Fruit fly (Drosophila melanogaster) whole organism, embryonic: Measurements from ENCODE around the gene TfIIFbeta.

Source experiments
- Atf6 ChIP-seq: fragments of 200-800 bp; sonication (Bioruptor generic); IDR thresholded peaks from 2 replicates; pipeline ENCODE4 v1.3.6; 2022; ENCODE audit warnings: missing biosample characterization, missing genetic modification characterization
- Awh ChIP-seq: fragments of 200-800 bp; sonication (Bioruptor generic); IDR thresholded peaks from 2 replicates; pipeline ENCODE4, ENCODE4 v1.3.6; 2022; ENCODE audit warnings: missing biosample characterization, missing genetic modification characterization
- BEAF-32 ChIP-seq: fragments of 200-800 bp; sonication (Bioruptor generic); optimal IDR thresholded peaks from 3 replicates; lab custom pipeline; 2017; ENCODE audit warnings: missing biosample characterization, missing genetic modification characterization, mild to moderate bottlenecking, moderate library complexity, missing genetic modification reagents
- CG10979 ChIP-seq: fragments of 200-800 bp; sonication (Bioruptor generic); optimal IDR thresholded peaks from 2 replicates; lab custom pipeline; 2018; ENCODE audit warnings: missing biosample characterization, mild to moderate bottlenecking, missing genetic modification characterization, moderate library complexity
- CG11247 ChIP-seq: fragments of 200-800 bp; sonication (Bioruptor generic); IDR thresholded peaks from 2 replicates; pipeline ENCODE4 v1.3.6; 2022; ENCODE audit warnings: missing biosample characterization, missing genetic modification characterization
- CG14710 ChIP-seq: fragments of 200-800 bp; sonication (Bioruptor generic); optimal IDR thresholded peaks from 3 replicates; lab custom pipeline; 2019; ENCODE audit warnings: missing biosample characterization, mild to moderate bottlenecking, missing genetic modification characterization, moderate library complexity
- CG15696 ChIP-seq: fragments of 200-800 bp; sonication (Bioruptor generic); optimal IDR thresholded peaks from 2 replicates; lab custom pipeline; 2019; ENCODE audit warnings: missing biosample characterization, mild to moderate bottlenecking, missing genetic modification characterization, moderate library complexity
- CG1792 ChIP-seq: fragments of 200-800 bp; sonication (Bioruptor generic); optimal IDR thresholded peaks from 2 replicates; lab custom pipeline; 2016; ENCODE audit warnings: missing biosample characterization, missing genetic modification characterization
- CG18764 ChIP-seq: fragments of 200-800 bp; sonication (Bioruptor generic); optimal IDR thresholded peaks from 3 replicates; lab custom pipeline; 2016; ENCODE audit warnings: missing biosample characterization, missing genetic modification characterization
- CG2116 ChIP-seq: fragments of 200-800 bp; sonication (Bioruptor generic); optimal IDR thresholded peaks from 3 replicates; lab custom pipeline; 2018; ENCODE audit warnings: missing biosample characterization, mild to moderate bottlenecking, missing genetic modification characterization
- CG30403 ChIP-seq: fragments of 200-800 bp; sonication (Bioruptor generic); optimal IDR thresholded peaks from 3 replicates; lab custom pipeline; 2016; ENCODE audit warnings: missing biosample characterization, missing genetic modification characterization
- CG30431 ChIP-seq: fragments of 200-800 bp; sonication (Bioruptor generic); optimal IDR thresholded peaks from 2 replicates; lab custom pipeline; 2017; ENCODE audit warnings: missing biosample characterization, missing genetic modification characterization
- CG3163 ChIP-seq: fragments of 200-800 bp; sonication (Bioruptor generic); optimal IDR thresholded peaks from 3 replicates; lab custom pipeline; 2016; ENCODE audit warnings: missing biosample characterization, missing genetic modification characterization
- CG34422 ChIP-seq: fragments of 200-800 bp; sonication (Bioruptor generic); IDR thresholded peaks from 3 replicates; pipeline ENCODE4 v1.3.6; 2022; ENCODE audit warnings: missing biosample characterization, missing genetic modification characterization
- CG3847 ChIP-seq: fragments of 200-800 bp; sonication (Bioruptor generic); IDR thresholded peaks from 2 replicates; pipeline ENCODE4 v1.3.6; 2022; ENCODE audit warnings: missing biosample characterization, missing genetic modification characterization
- CG42726 ChIP-seq: fragments of 200-800 bp; sonication (Bioruptor generic); IDR thresholded peaks from 2 replicates; pipeline ENCODE4 v1.3.6; 2022; ENCODE audit warnings: missing biosample characterization, missing genetic modification characterization; ENCODE audit not compliant: partially characterized antibody
- CG9215 ChIP-seq: fragments of 200-800 bp; sonication (Bioruptor generic); IDR thresholded peaks from 2 replicates; pipeline ENCODE4 v1.3.6; 2022; ENCODE audit warnings: missing biosample characterization, missing genetic modification characterization
- Chrac-16 ChIP-seq: fragments of 200-800 bp; sonication (Bioruptor generic); optimal IDR thresholded peaks from 3 replicates; lab custom pipeline; 2016; ENCODE audit warnings: missing biosample characterization, missing genetic modification characterization
- Dbx ChIP-seq: fragments of 200-800 bp; sonication (Bioruptor generic); IDR thresholded peaks from 3 replicates; pipeline ENCODE4 v1.3.6; 2022; ENCODE audit warnings: missing biosample characterization, missing genetic modification characterization
- HLH4C ChIP-seq: fragments of 200-800 bp; sonication (Bioruptor generic); IDR thresholded peaks from 3 replicates; pipeline ENCODE4 v1.3.6; 2022; ENCODE audit warnings: missing biosample characterization, missing genetic modification characterization; ENCODE audit not compliant: partially characterized antibody
- HLH54F ChIP-seq: fragments of 200-800 bp; sonication (Bioruptor generic); optimal IDR thresholded peaks from 3 replicates; lab custom pipeline; 2016; ENCODE audit warnings: missing biosample characterization, missing genetic modification characterization
- MESR4 ChIP-seq: fragments of 200-800 bp; sonication (Bioruptor generic); optimal IDR thresholded peaks from 2 replicates; lab custom pipeline; 2018; ENCODE audit warnings: missing biosample characterization, mild to moderate bottlenecking, missing genetic modification characterization, moderate library complexity
- Meics ChIP-seq: fragments of 200-800 bp; sonication (Bioruptor generic); optimal IDR thresholded peaks from 2 replicates; lab custom pipeline; 2017; ENCODE audit warnings: missing biosample characterization, mild to moderate bottlenecking, missing genetic modification characterization
- NC2β ChIP-seq: fragments of 200-800 bp; sonication (Bioruptor generic); optimal IDR thresholded peaks from 2 replicates; lab custom pipeline; 2016; ENCODE audit warnings: missing biosample characterization, missing genetic modification characterization
- NK7.1 ChIP-seq: fragments of 200-800 bp; sonication (Bioruptor generic); optimal IDR thresholded peaks from 3 replicates; lab custom pipeline; 2016; ENCODE audit warnings: missing biosample characterization, missing genetic modification characterization
- Pdp1 ChIP-seq, 2 experiments: fragments of 200-800 bp; sonication (Bioruptor generic); optimal IDR thresholded peaks; 3 replicates each; lab custom pipeline; 2016; ENCODE audit warnings: missing biosample characterization in 2 of 2, missing genetic modification characterization in 2 of 2, mild to moderate bottlenecking in 1 of 2, moderate library complexity in 1 of 2
- Ravus ChIP-seq: fragments of 200-800 bp; sonication (Bioruptor generic); IDR thresholded peaks from 2 replicates; pipeline ENCODE4 v1.3.6; 2022; ENCODE audit warnings: missing biosample characterization, missing genetic modification characterization
- Side ChIP-seq: fragments of 200-800 bp; sonication (Bioruptor generic); optimal IDR thresholded peaks from 2 replicates; lab custom pipeline; 2016; ENCODE audit warnings: missing biosample characterization, missing genetic modification characterization
- bab2 ChIP-seq: fragments of 200-800 bp; sonication (Bioruptor generic); optimal IDR thresholded peaks from 2 replicates; lab custom pipeline; 2016; ENCODE audit warnings: missing biosample characterization, missing genetic modification characterization
- bcd ChIP-seq: fragments of 200-800 bp; sonication (Bioruptor generic); optimal IDR thresholded peaks from 2 replicates; lab custom pipeline; 2017; ENCODE audit warnings: missing biosample characterization, mild to moderate bottlenecking, missing genetic modification characterization
- chn ChIP-seq: fragments of 200-800 bp; sonication (Bioruptor generic); optimal IDR thresholded peaks from 2 replicates; lab custom pipeline; 2016; ENCODE audit warnings: missing biosample characterization, missing genetic modification characterization
- ci ChIP-seq: fragments of 200-800 bp; sonication (Bioruptor generic); IDR thresholded peaks from 3 replicates; pipeline ENCODE4 v1.3.6; 2022; ENCODE audit warnings: missing biosample characterization, missing genetic modification characterization
- da ChIP-seq: fragments of 200-800 bp; sonication (Bioruptor generic); optimal IDR thresholded peaks from 2 replicates; lab custom pipeline; 2016; ENCODE audit warnings: missing biosample characterization, missing genetic modification characterization
- fd102C ChIP-seq: fragments of 200-800 bp; sonication (Bioruptor generic); optimal IDR thresholded peaks from 2 replicates; lab custom pipeline; 2018; ENCODE audit warnings: missing biosample characterization, mild to moderate bottlenecking, missing genetic modification characterization, moderate library complexity
- gcm ChIP-seq: fragments of 200-800 bp; sonication (Bioruptor generic); optimal IDR thresholded peaks from 2 replicates; lab custom pipeline; 2019; ENCODE audit warnings: missing biosample characterization, mild to moderate bottlenecking, missing genetic modification characterization, moderate library complexity
- grau ChIP-seq: fragments of 200-800 bp; optimal IDR thresholded peaks from 3 replicates; lab custom pipeline; 2019; ENCODE audit warnings: missing biosample characterization, mild to moderate bottlenecking, missing genetic modification characterization, moderate library complexity
- insv ChIP-seq, 2 experiments: fragments of 200-800 bp; sonication (Bioruptor generic); optimal IDR thresholded peaks; 3 replicates each; lab custom pipeline; 2016 to 2018; ENCODE audit warnings: missing biosample characterization in 2 of 2, missing genetic modification characterization in 2 of 2
- kah ChIP-seq: fragments of 200-800 bp; sonication (Bioruptor generic); optimal IDR thresholded peaks from 2 replicates; lab custom pipeline; 2018; ENCODE audit warnings: missing biosample characterization, mild to moderate bottlenecking, missing genetic modification characterization
- kay ChIP-seq: fragments of 200-800 bp; sonication (Bioruptor generic); optimal IDR thresholded peaks from 2 replicates; lab custom pipeline; 2016; ENCODE audit warnings: missing biosample characterization, missing genetic modification characterization
- ken ChIP-seq: fragments of 200-800 bp; sonication (Bioruptor generic); IDR thresholded peaks from 3 replicates; pipeline ENCODE4 v1.3.6; 2022; ENCODE audit warnings: missing biosample characterization, missing genetic modification characterization
- knrl ChIP-seq: fragments of 200-800 bp; sonication (Bioruptor generic); IDR thresholded peaks from 3 replicates; pipeline ENCODE4 v1.3.6; 2022; ENCODE audit warnings: missing biosample characterization, missing genetic modification characterization; ENCODE audit not compliant: partially characterized antibody
- mirr ChIP-seq: fragments of 200-800 bp; sonication (Bioruptor generic); optimal IDR thresholded peaks from 3 replicates; lab custom pipeline; 2018; ENCODE audit warnings: missing biosample characterization, mild to moderate bottlenecking, missing genetic modification characterization
- prd ChIP-seq, 3 experiments: fragments of >200 bp in 2 of 3; fragments of 200-800 bp in 1 of 3; sonication (Bioruptor generic) in 1 of 3; optimal IDR thresholded peaks in 2 of 3; IDR thresholded peaks in 1 of 3; 2 replicates in 2 of 3; 3 replicates in 1 of 3; pipeline versions ENCODE4 v1.3.6 to Lab custom; 2017 to 2022; ENCODE audit warnings: missing biosample characterization in 1 of 3, missing genetic modification characterization in 1 of 3
- row ChIP-seq: fragments of 200-800 bp; sonication (Bioruptor generic); IDR thresholded peaks from 3 replicates; pipeline ENCODE4 v1.3.6; 2022; ENCODE audit warnings: missing biosample characterization, missing genetic modification characterization
- schlank ChIP-seq: fragments of 200-800 bp; sonication (Bioruptor generic); optimal IDR thresholded peaks from 2 replicates; lab custom pipeline; 2018; ENCODE audit warnings: missing biosample characterization, mild to moderate bottlenecking, missing genetic modification characterization
- sisA ChIP-seq: fragments of 200-800 bp; sonication (Bioruptor generic); IDR thresholded peaks from 2 replicates; pipeline ENCODE4 v1.3.6; 2022; ENCODE audit warnings: missing biosample characterization, missing genetic modification characterization
- sqz ChIP-seq: fragments of 200-800 bp; sonication (Bioruptor generic); optimal IDR thresholded peaks from 3 replicates; lab custom pipeline; 2018; ENCODE audit warnings: missing biosample characterization, mild to moderate bottlenecking, missing genetic modification characterization
- tup ChIP-seq: fragments of 200-800 bp; sonication (Bioruptor generic); optimal IDR thresholded peaks from 2 replicates; lab custom pipeline; 2016; ENCODE audit warnings: missing biosample characterization, mild to moderate bottlenecking, missing genetic modification characterization, moderate library complexity
- usp ChIP-seq: fragments of >200 bp; optimal IDR thresholded peaks from 2 replicates; lab custom pipeline; 2017; ENCODE audit warnings: missing biosample characterization, missing genetic modification characterization
- vnd ChIP-seq: fragments of 200-800 bp; sonication (Bioruptor generic); IDR thresholded peaks from 3 replicates; pipeline ENCODE4 v1.3.6; 2022; ENCODE audit warnings: missing biosample characterization, missing genetic modification characterization; ENCODE audit not compliant: partially characterized antibody

TfIIFbeta gene

DNA sequence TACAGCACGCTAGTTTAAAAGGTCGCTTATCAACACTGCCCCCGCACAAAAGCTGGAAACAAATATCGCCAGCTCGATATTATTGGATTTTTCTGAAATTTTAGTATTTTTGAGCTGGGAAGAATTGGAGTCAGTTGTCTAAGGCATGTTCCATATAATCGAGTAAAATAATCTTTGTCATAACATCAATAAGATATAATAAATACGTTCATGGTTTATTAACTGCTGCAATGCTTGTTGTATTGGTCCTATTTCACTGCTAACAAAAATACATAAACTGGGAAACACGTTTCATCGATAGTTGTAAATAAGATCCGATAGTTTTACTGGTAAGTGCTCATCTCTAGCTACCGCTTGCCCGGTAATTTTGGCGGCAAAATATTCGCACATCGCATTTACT is 20.6 kb upstream of the TfIIFbeta start, which contains the start of the genes Art1 and Mcm5 (continued):
- no peak for TF ChIP-seq gcm
- TF ChIP-seq CG30431 (GFP tag; lab: Kevin White, UChicago), result no peak
- TF ChIP-seq bab2 (GFP tag; lab: Kevin White, UChicago), result peak; percentile 19
- TF ChIP-seq CG34422 (GFP tag; lab: Robert Waterston, UW), result peak; percentile 51; the same call in 1 of the 3 replicates
- TF ChIP-seq Awh (GFP tag; lab: Robert Waterston, UW), result no peak
- TF ChIP-seq CG10979, result peak; percentile 19
- TF ChIP-seq row, result peak; percentile 83
- peak; percentile 12 for TF ChIP-seq kay (GFP tag; lab: Kevin White, UChicago)
- TF ChIP-seq bcd, result peak; percentile 11
- TF ChIP-seq Chrac-16 (GFP tag; lab: Kevin White, UChicago), result peak; percentile 26
- TF ChIP-seq schlank (tag; lab: Kevin White, UChicago), result no peak
- no peak for TF ChIP-seq prd (optimal IDR thresholded peaks at IDR 0.05; lab: Kevin White, UChicago)
- peak; percentile 19; the same call in 1 of the 3 replicates for TF ChIP-seq prd (GFP tag; IDR thresholded peaks at IDR 0.05; lab: Robert Waterston, UW)
- peak; percentile 89 for TF ChIP-seq HLH4C (GFP tag; lab: Robert Waterston, UW)
- TF ChIP-seq da (GFP tag; lab: Kevin White, UChicago), result no peak
- no peak for TF ChIP-seq Atf6 (GFP tag; lab: Robert Waterston, UW)
- no peak for TF ChIP-seq CG15696 (tag; lab: Kevin White, UChicago)
- TF ChIP-seq CG14710 (tag; lab: Kevin White, UChicago), result peak; percentile 83
- TF ChIP-seq NK7.1 (GFP tag; lab: Kevin White, UChicago), result peak; percentile 34
- TF ChIP-seq Meics (GFP tag; lab: Kevin White, UChicago), result peak; percentile 24
- peak; percentile 98 for TF ChIP-seq knrl (GFP tag; lab: Robert Waterston, UW)
- no peak for TF ChIP-seq kah (GFP tag; lab: Kevin White, UChicago)
- no peak for TF ChIP-seq sqz (GFP tag; lab: Kevin White, UChicago)
- TF ChIP-seq NC2β (GFP tag; lab: Kevin White, UChicago), result peak; percentile 38
- TF ChIP-seq CG1792 (GFP tag; lab: Kevin White, UChicago), result peak; percentile 19
- no peak for TF ChIP-seq usp
- TF ChIP-seq Dbx (GFP tag; lab: Robert Waterston, UW), result peak; percentile 55; the same call in 1 of the 3 replicates
- TF ChIP-seq CG42726 (GFP tag; lab: Robert Waterston, UW), result peak; percentile 44; the same call in 1 of the 2 replicates
- peak; percentile 24; the same call in 1 of the 2 replicates for TF ChIP-seq CG9215 (GFP tag; lab: Robert Waterston, UW)
- TF ChIP-seq grau, result peak; percentile 48
- peak; percentile 67 for TF ChIP-seq CG30403 (GFP tag; lab: Kevin White, UChicago)
- TF ChIP-seq vnd (GFP tag; lab: Robert Waterston, UW), result peak; percentile 93
- peak in 1 of 2 experiments; percentile 40 for TF ChIP-seq insv (GFP tag; optimal IDR thresholded peaks at IDR 0.05; lab: Kevin White, UChicago)
- peak; percentile 11 for TF ChIP-seq MESR4 (GFP tag; lab: Kevin White, UChicago)
- no peak for TF ChIP-seq fd102C
- TF ChIP-seq ci (GFP tag; lab: Robert Waterston, UW), result no peak
- no peak for TF ChIP-seq mirr (GFP tag; lab: Kevin White, UChicago)
- TF ChIP-seq chn (GFP tag; lab: Kevin White, UChicago), result peak; percentile 53
- TF ChIP-seq ken (GFP tag; lab: Robert Waterston, UW), result 0 out of 3 replicates have a peak, but pooled peaks have one; percentile 51
- no peak for TF ChIP-seq tup (GFP tag; lab: Kevin White, UChicago)
- TF ChIP-seq CG3847, result peak; percentile 62
- TF ChIP-seq BEAF-32 (GFP tag; lab: Kevin White, UChicago), result peak; percentile 99
- peak; percentile 79 for TF ChIP-seq CG2116 (GFP tag; lab: Kevin White, UChicago)
- 0 out of 2 replicates have a peak, but pooled peaks have one; percentile 38 for TF ChIP-seq CG11247 (GFP tag; lab: Robert Waterston, UW)
- peak in 1 of 2 experiments; percentile 49 for TF ChIP-seq Pdp1 (GFP tag; optimal IDR thresholded peaks at IDR 0.05; lab: Kevin White, UChicago)
- TF ChIP-seq Side (GFP tag; lab: Kevin White, UChicago), result peak; percentile 15
- peak; percentile 27 for TF ChIP-seq CG18764 (GFP tag; lab: Kevin White, UChicago)
- TF ChIP-seq HLH54F (GFP tag; lab: Kevin White, UChicago), result peak; percentile 60
- TF ChIP-seq CG3163 (GFP tag; lab: Kevin White, UChicago), result peak; percentile 51
- TF ChIP-seq Ravus (GFP tag; lab: Robert Waterston, UW), result no peak
- TF ChIP-seq sisA (GFP tag; lab: Robert Waterston, UW), result no peak
